Worm (Caenorhabditis elegans): ENCODE measurements around the gene F35C11.4.
A peak's percentile ranks its signal among the peaks of the same experiment; 100 is the strongest.

The F35C11.4 gene

ce11 chrII:8273060-8273459 lies 24.3 kb downstream of the F35C11.4 start (continued):
- no peak for TF ChIP-seq snpc-1.1 (tag; optimal IDR thresholded peaks at IDR 0.05; ENCODE audit: insufficient read depth)
- TF ChIP-seq snpc-3.4 (tag; optimal IDR thresholded peaks at IDR 0.05): no peak
- TF ChIP-seq madf-6 (GFP tag; IDR thresholded peaks at IDR 0.05): peak; percentile 65
- no peak for TF ChIP-seq lin-35 (GFP tag; optimal IDR thresholded peaks at IDR 0.05)
- no peak for TF ChIP-seq hlh-26 (GFP tag; conservative IDR thresholded peaks at IDR 0.05)
- TF ChIP-seq nfya-2 (GFP tag; IDR thresholded peaks at IDR 0.05): no peak
- TF ChIP-seq tbp1 (GFP tag; optimal IDR thresholded peaks at IDR 0.05): no peak
- TF ChIP-seq ztf-26 (tag; optimal IDR thresholded peaks at IDR 0.05): no peak
- TF ChIP-seq efl-1 (GFP tag; optimal IDR thresholded peaks at IDR 0.05): no peak
- TF ChIP-seq rpc-1 (optimal IDR thresholded peaks at IDR 0.05): no peak
- no peak for TF ChIP-seq rpc-1 (tag; optimal IDR thresholded peaks at IDR 0.05)
- no peak for TF ChIP-seq sdz-38 (tag; optimal IDR thresholded peaks at IDR 0.05)
- TF ChIP-seq K12H6.12 (tag; optimal IDR thresholded peaks at IDR 0.05): no peak
- TF ChIP-seq D2030.7 (GFP tag; IDR thresholded peaks at IDR 0.05): no peak; the same call in 1 of the 2 replicates
- peak; percentile 20 for TF ChIP-seq him-1 (tag; optimal IDR thresholded peaks at IDR 0.05)
- no peak for TF ChIP-seq ztf-28 (GFP tag; IDR thresholded peaks at IDR 0.05)
- TF ChIP-seq egrh-3 (GFP tag; IDR thresholded peaks at IDR 0.05): no peak
- TF ChIP-seq snpc-1.3 (tag; optimal IDR thresholded peaks at IDR 0.05; ENCODE audit: insufficient read depth): no peak
- no peak for TF ChIP-seq Y67H2A.10 (GFP tag; conservative IDR thresholded peaks at IDR 0.05)
- no peak for TF ChIP-seq dpl-1 (GFP tag; optimal IDR thresholded peaks at IDR 0.05)
- no peak for TF ChIP-seq F57A8.1 (GFP tag; optimal IDR thresholded peaks at IDR 0.05)
- TF ChIP-seq attf-6 (GFP tag; IDR thresholded peaks at IDR 0.05): no peak
- no peak for TF ChIP-seq F37B4.10 (GFP tag; IDR thresholded peaks at IDR 0.05)
- TF ChIP-seq athp-1 (tag; optimal IDR thresholded peaks at IDR 0.05): peak; percentile 29
- no peak for TF ChIP-seq ceh-58 (GFP tag; IDR thresholded peaks at IDR 0.05)
- no peak for TF ChIP-seq aptf-2 (GFP tag; conservative IDR thresholded peaks at IDR 0.05)
- TF ChIP-seq Y53F4B.3 (GFP tag; IDR thresholded peaks at IDR 0.05): no peak
- no peak for TF ChIP-seq F57C9.4 (tag; optimal IDR thresholded peaks at IDR 0.05)
- TF ChIP-seq atf-7 (tag; optimal IDR thresholded peaks at IDR 0.05): peak; percentile 6
- peak; percentile 29 for TF ChIP-seq hrde-1 (tag; optimal IDR thresholded peaks at IDR 0.05; ENCODE audit: borderline replicate concordance)
- peak; percentile 42 for TF ChIP-seq F33H1.4 (GFP tag; IDR thresholded peaks at IDR 0.05)
- no peak for TF ChIP-seq repo-1 (tag; optimal IDR thresholded peaks at IDR 0.05)
- no peak for TF ChIP-seq madf-8 (GFP tag; conservative IDR thresholded peaks at IDR 0.05)
- TF ChIP-seq B0019.2 (GFP tag; conservative IDR thresholded peaks at IDR 0.05): no peak
- TF ChIP-seq bed-1 (GFP tag; IDR thresholded peaks at IDR 0.05): no peak
- no peak for TF ChIP-seq F10E7.11 (tag; optimal IDR thresholded peaks at IDR 0.05)
- no peak for TF ChIP-seq rec-8 (tag; optimal IDR thresholded peaks at IDR 0.05)
- no peak for TF ChIP-seq ZK185.1 (tag; optimal IDR thresholded peaks at IDR 0.05; ENCODE audit: poor library complexity, severe bottlenecking)
- no peak for TF ChIP-seq lin-26 (GFP tag; IDR thresholded peaks at IDR 0.05)
- TF ChIP-seq nhr-27 (tag; optimal IDR thresholded peaks at IDR 0.05): no peak
- 0 out of 2 replicates have a peak, but pooled peaks have one; percentile 50 for TF ChIP-seq Y53G8AR.9 (GFP tag; conservative IDR thresholded peaks at IDR 0.05)
- no peak for TF ChIP-seq hlh-12 (tag; optimal IDR thresholded peaks at IDR 0.05)
- TF ChIP-seq mel-28 (tag; optimal IDR thresholded peaks at IDR 0.05; ENCODE audit: borderline replicate concordance): no peak
- TF ChIP-seq ceh-27 (GFP tag; optimal IDR thresholded peaks at IDR 0.05): no peak
- TF ChIP-seq cebp-2 (GFP tag; IDR thresholded peaks at IDR 0.05): no peak
- no peak for TF ChIP-seq aptf-3 (GFP tag; IDR thresholded peaks at IDR 0.05)
- TF ChIP-seq egl-18 (GFP tag; IDR thresholded peaks at IDR 0.05): no peak
- TF ChIP-seq C17E4.6 (GFP tag; IDR thresholded peaks at IDR 0.05): no peak
- TF ChIP-seq lir-1 (GFP tag; conservative IDR thresholded peaks at IDR 0.05): no peak

All from whole organism, young adult.